Worm (Caenorhabditis elegans): ENCODE measurements around the gene oxy-4.

ce11 chrIII:5160803-5161202 is 2.2 kb upstream of the oxy-4 start:
- TF ChIP-seq hmg-11 (tag; optimal IDR thresholded peaks at IDR 0.05) (no peak), ceh-9 (tag; optimal IDR thresholded peaks at IDR 0.05) (no peak), R02D3.7 (tag; optimal IDR thresholded peaks at IDR 0.05) (no peak), snpc-4 (tag; optimal IDR thresholded peaks at IDR 0.05) (no peak), sea-2 (GFP tag; optimal IDR thresholded peaks at IDR 0.05) (no peak), elt-3 (tag; optimal IDR thresholded peaks at IDR 0.05) (no peak), nhr-237 (tag; optimal IDR thresholded peaks at IDR 0.05) (no peak)
